Worm (Caenorhabditis elegans) whole organism, L3 larva: ENCODE data around the gene Y38H6C.18.

Experiments used
- R02D3.7 ChIP-seq: fragments of 150-350 bp; optimal IDR thresholded peaks from 2 replicates; lab custom pipeline; 2014; ENCODE audit warnings: missing biosample characterization, missing genetic modification characterization
- ZK546.5 ChIP-seq: sonication (generic microtip); optimal IDR thresholded peaks from 2 replicates; lab custom pipeline; 2017; ENCODE audit warnings: missing biosample characterization, missing genetic modification characterization
- aly-2 ChIP-seq: fragments of 150-350 bp; optimal IDR thresholded peaks from 2 replicates; lab custom pipeline; 2014; ENCODE audit warnings: missing biosample characterization, missing genetic modification characterization
- ama-1 ChIP-seq: fragments of 150-350 bp; optimal IDR thresholded peaks from 2 replicates; lab custom pipeline; 2018
- ceh-16 ChIP-seq: sonication (generic microtip); optimal IDR thresholded peaks from 2 replicates; lab custom pipeline; 2017; ENCODE audit warnings: missing biosample characterization, missing genetic modification characterization
- ceh-28 ChIP-seq: fragments of 150-350 bp; optimal IDR thresholded peaks from 2 replicates; lab custom pipeline; 2014; ENCODE audit warnings: missing biosample characterization, missing genetic modification reagents, missing genetic modification characterization
- ceh-82 ChIP-seq: fragments of 150-350 bp; optimal IDR thresholded peaks from 2 replicates; lab custom pipeline; 2014; ENCODE audit warnings: missing biosample characterization, missing genetic modification characterization
- ceh-9 ChIP-seq: sonication (generic microtip); optimal IDR thresholded peaks from 2 replicates; lab custom pipeline; 2018; ENCODE audit warnings: missing biosample characterization, missing genetic modification characterization
- daf-12 ChIP-seq: fragments of 150-350 bp; optimal IDR thresholded peaks from 2 replicates; lab custom pipeline; 2014; ENCODE audit warnings: missing biosample characterization, missing genetic modification reagents, missing genetic modification characterization
- egl-27 ChIP-seq: sonication (generic microtip); optimal IDR thresholded peaks from 4 replicates; lab custom pipeline; 2017; ENCODE audit warnings: missing biosample characterization, missing genetic modification reagents, missing genetic modification characterization
- egl-5 ChIP-seq: fragments of 150-350 bp; optimal IDR thresholded peaks from 2 replicates; lab custom pipeline; 2017; ENCODE audit warnings: missing biosample characterization, missing genetic modification reagents, missing genetic modification characterization, inconsistent platforms
- elt-1 ChIP-seq: fragments of 150-350 bp; optimal IDR thresholded peaks from 2 replicates; lab custom pipeline; 2014; ENCODE audit warnings: missing biosample characterization, missing genetic modification characterization
- elt-2 ChIP-seq: sonication (generic microtip); optimal IDR thresholded peaks from 2 replicates; lab custom pipeline; 2016; ENCODE audit warnings: missing genetic modification reagents, mild to moderate bottlenecking, missing genetic modification characterization, missing compliant biosample characterization
- eor-1 ChIP-seq, 2 experiments: fragments of 150-350 bp; optimal IDR thresholded peaks; 2 replicates each; lab custom pipeline; 2014 to 2018; ENCODE audit warnings: missing biosample characterization in 2 of 2, missing genetic modification characterization in 2 of 2
- fkh-10 ChIP-seq: sonication (generic microtip); optimal IDR thresholded peaks from 2 replicates; lab custom pipeline; 2017; ENCODE audit warnings: missing biosample characterization, missing genetic modification reagents, missing genetic modification characterization
- fkh-2 ChIP-seq: fragments of 150-350 bp; optimal IDR thresholded peaks from 2 replicates; lab custom pipeline; 2014; ENCODE audit warnings: missing biosample characterization, missing genetic modification reagents, missing genetic modification characterization
- fos-1 ChIP-seq: fragments of 150-350 bp; optimal IDR thresholded peaks from 2 replicates; lab custom pipeline; 2014; ENCODE audit warnings: missing biosample characterization, missing genetic modification characterization
- hmg-11 ChIP-seq: sonication (generic microtip); optimal IDR thresholded peaks from 2 replicates; lab custom pipeline; 2016; ENCODE audit warnings: missing genetic modification characterization, missing compliant biosample characterization
- jun-1 ChIP-seq: fragments of 150-350 bp; optimal IDR thresholded peaks from 2 replicates; lab custom pipeline; 2014; ENCODE audit warnings: missing biosample characterization, missing genetic modification reagents, missing genetic modification characterization
- lin-15B ChIP-seq: fragments of 150-350 bp; optimal IDR thresholded peaks from 2 replicates; lab custom pipeline; 2014; ENCODE audit warnings: missing biosample characterization, missing genetic modification characterization
- lsy-12 ChIP-seq: sonication (generic microtip); optimal IDR thresholded peaks from 2 replicates; lab custom pipeline; 2016; ENCODE audit warnings: mild to moderate bottlenecking, missing genetic modification characterization, missing compliant biosample characterization
- mml-1 ChIP-seq: fragments of 150-350 bp; sonication (generic microtip); optimal IDR thresholded peaks from 3 replicates; lab custom pipeline; 2014; ENCODE audit warnings: missing biosample characterization, missing genetic modification characterization
- nfya-1 ChIP-seq: sonication (generic microtip); optimal IDR thresholded peaks from 2 replicates; lab custom pipeline; 2017; ENCODE audit warnings: missing genetic modification characterization, mild to moderate bottlenecking, missing compliant biosample characterization, antibody characterized with exemption, moderate library complexity; ENCODE audit not compliant: insufficient read depth
- nhr-12 ChIP-seq: fragments of 150-350 bp; optimal IDR thresholded peaks from 2 replicates; lab custom pipeline; 2014; ENCODE audit warnings: missing biosample characterization, missing genetic modification characterization
- nhr-23 ChIP-seq: fragments of 150-350 bp; optimal IDR thresholded peaks from 2 replicates; lab custom pipeline; 2014; ENCODE audit warnings: missing biosample characterization, missing genetic modification reagents, missing genetic modification characterization
- nhr-237 ChIP-seq: fragments of 150-350 bp; optimal IDR thresholded peaks from 2 replicates; lab custom pipeline; 2014; ENCODE audit warnings: missing biosample characterization, missing genetic modification characterization
- nhr-25 ChIP-seq: sonication (generic microtip); optimal IDR thresholded peaks from 2 replicates; lab custom pipeline; 2017; ENCODE audit warnings: missing biosample characterization, missing genetic modification characterization
- nhr-28 ChIP-seq: fragments of 150-350 bp; optimal IDR thresholded peaks from 2 replicates; lab custom pipeline; 2014; ENCODE audit warnings: missing biosample characterization, missing genetic modification characterization
- nhr-43 ChIP-seq: sonication (generic microtip); optimal IDR thresholded peaks from 2 replicates; lab custom pipeline; 2016; ENCODE audit warnings: mild to moderate bottlenecking, missing genetic modification characterization, missing compliant biosample characterization; ENCODE audit not compliant: poor library complexity, severe bottlenecking
- nhr-67 ChIP-seq: fragments of 150-350 bp; optimal IDR thresholded peaks from 2 replicates; lab custom pipeline; 2014; ENCODE audit warnings: missing biosample characterization, missing genetic modification characterization
- nhr-76 ChIP-seq: fragments of 150-350 bp; sonication (generic microtip); optimal IDR thresholded peaks from 5 replicates; lab custom pipeline; 2014; ENCODE audit warnings: missing biosample characterization, missing genetic modification characterization
- nhr-77 ChIP-seq: fragments of 150-350 bp; optimal IDR thresholded peaks from 2 replicates; lab custom pipeline; 2014; ENCODE audit warnings: missing biosample characterization, missing genetic modification characterization
- pqm-1 ChIP-seq: fragments of 150-350 bp; optimal IDR thresholded peaks from 2 replicates; lab custom pipeline; 2017; ENCODE audit warnings: missing biosample characterization, missing genetic modification characterization, inconsistent platforms
- tbx-2 ChIP-seq: sonication (generic microtip); optimal IDR thresholded peaks from 2 replicates; lab custom pipeline; 2016; ENCODE audit warnings: mild to moderate bottlenecking, missing genetic modification characterization, missing compliant biosample characterization
- unc-39 ChIP-seq: sonication (generic microtip); optimal IDR thresholded peaks from 4 replicates; lab custom pipeline; 2017; ENCODE audit warnings: missing biosample characterization, missing genetic modification characterization
- unc-62 ChIP-seq: fragments of 150-350 bp; sonication (generic microtip); optimal IDR thresholded peaks from 4 replicates; lab custom pipeline; 2014; ENCODE audit warnings: missing biosample characterization, missing genetic modification reagents, missing genetic modification characterization
- ztf-4 ChIP-seq: fragments of 150-350 bp; optimal IDR thresholded peaks from 2 replicates; lab custom pipeline; 2014; ENCODE audit warnings: missing biosample characterization, missing genetic modification characterization

The Y38H6C.18 gene

DNA sequence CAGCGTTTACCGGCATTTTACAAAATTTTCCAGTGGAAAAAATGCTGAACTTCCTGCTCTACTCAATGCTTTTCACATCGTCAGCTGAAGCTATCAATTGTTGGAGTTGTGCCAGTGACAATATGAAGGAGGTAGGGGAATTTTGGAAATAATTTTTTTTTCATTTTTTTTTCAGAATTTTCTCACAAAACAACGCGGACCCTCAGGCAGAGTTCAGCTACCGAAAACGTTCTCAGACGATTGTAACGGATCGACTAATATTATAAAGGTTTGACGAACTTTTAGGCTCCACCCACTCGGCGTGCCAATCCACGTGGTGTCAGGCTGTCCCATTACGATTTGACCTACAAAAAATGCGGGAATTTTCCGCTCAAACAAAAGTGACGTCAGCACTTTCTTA, 32.6 kb upstream of the Y38H6C.18 start, which contains the start of gene F26F2.8:
F26F2.8 (plus strand) TSS at position 13 of the 400 bp plus-strand sequence.
- TF ChIP-seq eor-1 (tag; optimal IDR thresholded peaks at IDR 0.05; lab: Kevin White, UChicago) (no peak), fkh-2 (tag; lab: Kevin White, UChicago) (no peak), nhr-28 (tag; lab: Kevin White, UChicago) (no peak), ceh-16 (no peak), nhr-77 (no peak), pqm-1 (tag; lab: Kevin White, UChicago) (no peak), nhr-67 (tag; lab: Kevin White, UChicago) (no peak), nhr-23 (tag; lab: Kevin White, UChicago) (no peak), nhr-76 (tag; lab: Kevin White, UChicago) (no peak), lsy-12 (no peak), nfya-1 (tag; lab: Kevin White, UChicago) (no peak)

DNA sequence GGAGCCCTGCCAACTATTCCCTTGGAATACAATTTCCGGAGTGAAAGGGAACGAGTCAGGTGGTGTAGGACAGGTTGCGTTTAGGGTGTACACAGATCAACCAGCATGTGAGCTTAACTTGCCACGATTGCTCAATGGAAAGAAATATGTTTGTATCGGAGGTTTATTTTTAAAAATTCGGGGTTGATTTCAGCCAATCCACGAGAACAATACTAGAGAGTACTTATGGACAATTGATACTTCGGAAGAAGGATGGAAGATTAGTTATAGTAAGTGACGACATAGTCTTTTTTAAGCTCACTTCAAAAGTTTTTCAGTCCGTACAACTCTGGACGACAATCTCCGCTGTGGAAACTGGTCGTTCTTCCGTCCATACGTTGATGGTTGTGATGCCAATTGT, 27.9 kb upstream of the Y38H6C.18 start:
- TF ChIP-seq elt-2 (tag; lab: Kevin White, UChicago): no peak
- no peak for TF ChIP-seq pqm-1 (tag; lab: Kevin White, UChicago)
- TF ChIP-seq lin-15B (tag; lab: Kevin White, UChicago): no peak
- no peak for TF ChIP-seq nhr-77
- no peak for TF ChIP-seq lsy-12
- no peak for TF ChIP-seq fkh-10 (GFP tag; lab: Kevin White, UChicago)
- no peak for TF ChIP-seq nhr-67 (tag; lab: Kevin White, UChicago)
- no peak for TF ChIP-seq tbx-2 (tag; lab: Kevin White, UChicago)
- no peak for TF ChIP-seq hmg-11 (tag; lab: Kevin White, UChicago)
- no peak for TF ChIP-seq nhr-237 (tag; lab: Kevin White, UChicago)
- no peak for TF ChIP-seq ZK546.5 (tag; lab: Kevin White, UChicago)
- no peak for TF ChIP-seq R02D3.7
- TF ChIP-seq fos-1: no peak

ce11 chrV:20574314-20574713, 27.4 kb upstream of the Y38H6C.18 start, which contains the start of gene clec-263:
Gene clec-263, plus strand, starts transcription at chrV:20574614.
- no peak for TF ChIP-seq ceh-28 (tag; lab: Kevin White, UChicago)
- TF ChIP-seq nhr-25 (tag; lab: Kevin White, UChicago): no peak
- no peak for TF ChIP-seq egl-5 (tag; lab: Kevin White, UChicago)
- TF ChIP-seq ceh-16: no peak
- no peak for TF ChIP-seq nhr-76 (tag; lab: Kevin White, UChicago)
- no peak for TF ChIP-seq aly-2
- TF ChIP-seq jun-1 (tag; lab: Kevin White, UChicago): no peak
- no peak for TF ChIP-seq ceh-82 (tag; lab: Kevin White, UChicago)
- no peak for TF ChIP-seq R02D3.7
- no peak for TF ChIP-seq nhr-77
- no peak for TF ChIP-seq mml-1 (tag; lab: Kevin White, UChicago)
- no peak for TF ChIP-seq nhr-12 (tag; lab: Kevin White, UChicago)
- no peak for TF ChIP-seq ztf-4 (tag; lab: Kevin White, UChicago)
- no peak for TF ChIP-seq eor-1 (tag; optimal IDR thresholded peaks at IDR 0.05; lab: Kevin White, UChicago)
- TF ChIP-seq hmg-11 (tag; lab: Kevin White, UChicago): no peak
- no peak for TF ChIP-seq nhr-67 (tag; lab: Kevin White, UChicago)

DNA sequence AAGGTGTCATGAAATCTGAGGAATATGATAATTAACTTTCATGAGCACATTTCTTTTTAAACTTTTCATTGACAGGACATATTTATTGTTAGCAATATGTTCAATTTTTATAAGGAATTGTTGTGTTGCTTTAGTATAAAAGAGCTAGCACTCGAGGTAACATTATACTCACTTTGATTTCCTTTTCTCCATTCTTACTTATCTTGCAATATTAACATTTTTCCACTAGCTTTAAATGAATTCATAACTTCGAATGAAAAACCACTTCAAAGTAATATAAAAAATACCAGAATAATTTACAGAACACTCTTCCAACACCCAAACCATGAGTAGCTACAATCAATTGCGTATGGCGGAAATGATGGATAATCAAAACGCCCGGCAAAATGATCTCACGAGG, 26.4 kb upstream of the Y38H6C.18 start, which contains the start of gene F26F2.5:
F26F2.5 (plus strand) TSS at position 301 of the 400 bp plus-strand sequence.
- no peak for TF ChIP-seq ceh-16
- TF ChIP-seq elt-1 (tag; lab: Kevin White, UChicago): no peak
- no peak for TF ChIP-seq fkh-2 (tag; lab: Kevin White, UChicago)
- TF ChIP-seq mml-1 (tag; lab: Kevin White, UChicago): no peak
- TF ChIP-seq ama-1 (lab: Kevin White, UChicago): no peak
- no peak for TF ChIP-seq lsy-12
- TF ChIP-seq nhr-43 (tag; lab: Kevin White, UChicago): no peak
- TF ChIP-seq unc-62 (GFP tag; lab: Kevin White, UChicago): no peak
- TF ChIP-seq unc-39 (tag; lab: Kevin White, UChicago): no peak
- TF ChIP-seq nhr-23 (tag; lab: Kevin White, UChicago): no peak
- no peak for TF ChIP-seq ceh-9
- TF ChIP-seq ZK546.5 (tag; lab: Kevin White, UChicago): no peak
- TF ChIP-seq egl-27: no peak
- no peak for TF ChIP-seq daf-12 (tag; lab: Kevin White, UChicago)
